Fruit fly (Drosophila melanogaster): Measurements from ENCODE around the gene ksr.

The ksr gene

DNA sequence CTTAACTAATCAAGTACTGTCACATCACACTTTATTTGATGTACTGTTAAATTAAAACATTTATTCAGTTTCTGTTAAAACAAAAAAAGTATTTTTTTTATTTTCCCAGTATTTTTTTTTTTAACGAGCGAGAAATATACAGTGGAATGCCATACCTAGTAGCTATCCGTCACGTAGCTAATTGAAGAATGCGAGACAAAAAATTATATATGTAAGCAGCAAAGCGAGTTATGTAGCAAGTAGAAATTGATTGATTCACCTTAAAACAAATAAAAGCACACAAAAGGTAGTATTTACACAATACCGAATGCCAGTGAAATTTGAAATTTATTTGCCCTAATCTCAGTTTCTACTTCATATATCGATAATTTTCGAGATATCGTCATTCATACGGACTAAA lies 45.0 kb downstream of the ksr start:
- TF ChIP-seq EcR (GFP tag; optimal IDR thresholded peaks at IDR 0.05) (no peak), CG8478 (optimal IDR thresholded peaks at IDR 0.05) (no peak), Dll (optimal IDR thresholded peaks at IDR 0.05) (no peak), psq (optimal IDR thresholded peaks at IDR 0.05) (no peak), usp (GFP tag; optimal IDR thresholded peaks at IDR 0.05) (no peak), pan (optimal IDR thresholded peaks at IDR 0.05) (no peak)

DNA sequence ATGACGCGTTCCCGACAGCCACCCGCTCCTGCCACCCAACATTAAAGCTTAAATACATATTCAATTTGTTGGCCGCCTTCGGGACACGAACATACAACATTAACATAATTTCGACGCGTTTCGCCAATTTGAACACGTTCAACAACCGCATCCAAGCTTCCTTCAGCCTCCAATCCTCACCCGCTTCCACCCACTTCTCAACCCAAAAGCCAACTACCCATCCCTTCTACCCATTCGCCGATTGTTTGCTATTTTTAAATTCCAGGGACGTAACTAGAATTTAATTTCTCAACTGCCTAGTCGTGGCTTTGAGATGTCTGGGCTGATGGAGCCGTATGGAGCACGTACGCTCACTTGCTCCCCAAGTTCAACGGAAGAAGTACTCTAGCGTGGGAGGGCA lies 53.9 kb downstream of the ksr start:
- TF ChIP-seq CG8478 (optimal IDR thresholded peaks at IDR 0.05) (no peak), pan (optimal IDR thresholded peaks at IDR 0.05) (no peak)

All from whole organism.